Fruit fly (Drosophila melanogaster) whole organism, embryonic: ENCODE results near the gene MAPk-Ak2.

Source experiments
- CG10267 ChIP-seq: fragments of 200-800 bp; sonication (Bioruptor generic); optimal IDR thresholded peaks from 2 replicates; lab custom pipeline; 2018; ENCODE audit warnings: missing biosample characterization, mild to moderate bottlenecking, missing genetic modification characterization, moderate library complexity
- CG10565 ChIP-seq: fragments of 200-800 bp; sonication (Bioruptor generic); optimal IDR thresholded peaks from 3 replicates; lab custom pipeline; 2016; ENCODE audit warnings: missing biosample characterization, mild to moderate bottlenecking, missing genetic modification characterization
- CG10654 ChIP-seq: fragments of 200-800 bp; sonication (Bioruptor generic); optimal IDR thresholded peaks from 2 replicates; lab custom pipeline; 2016; ENCODE audit warnings: missing biosample characterization, missing genetic modification characterization
- CG11456 ChIP-seq: fragments of 200-800 bp; sonication (Bioruptor generic); IDR thresholded peaks from 3 replicates; pipeline ENCODE4 v1.3.6; 2022; ENCODE audit warnings: missing biosample characterization, missing genetic modification characterization
- CG12942 ChIP-seq: fragments of 200-800 bp; sonication (Bioruptor generic); optimal IDR thresholded peaks from 3 replicates; lab custom pipeline; 2016; ENCODE audit warnings: missing biosample characterization, missing genetic modification characterization
- CG15269 ChIP-seq: fragments of 200-800 bp; sonication (Bioruptor generic); optimal IDR thresholded peaks from 2 replicates; lab custom pipeline; 2018; ENCODE audit warnings: missing biosample characterization, mild to moderate bottlenecking, missing genetic modification characterization, moderate library complexity
- CG15479 ChIP-seq: fragments of 200-800 bp; sonication (Bioruptor generic); optimal IDR thresholded peaks from 3 replicates; lab custom pipeline; 2019; ENCODE audit warnings: missing biosample characterization, mild to moderate bottlenecking, missing genetic modification characterization, moderate library complexity
- CG16779 ChIP-seq: fragments of 200-800 bp; sonication (Bioruptor generic); IDR thresholded peaks from 2 replicates; pipeline ENCODE4 v1.3.6; 2022; ENCODE audit warnings: missing biosample characterization, missing genetic modification characterization
- CG17186 ChIP-seq: fragments of 200-800 bp; sonication (Bioruptor generic); optimal IDR thresholded peaks from 3 replicates; lab custom pipeline; 2017; ENCODE audit warnings: missing biosample characterization, missing genetic modification reagents, missing genetic modification characterization
- CG17359 ChIP-seq: fragments of 200-800 bp; sonication (Bioruptor generic); optimal IDR thresholded peaks from 3 replicates; lab custom pipeline; 2018; ENCODE audit warnings: missing biosample characterization, mild to moderate bottlenecking, missing genetic modification characterization, moderate library complexity
- CG17829 ChIP-seq: fragments of 200-800 bp; optimal IDR thresholded peaks from 2 replicates; lab custom pipeline; 2019; ENCODE audit warnings: missing biosample characterization, mild to moderate bottlenecking, missing genetic modification characterization, moderate library complexity
- CG17912 ChIP-seq: fragments of 200-800 bp; sonication (Bioruptor generic); optimal IDR thresholded peaks from 2 replicates; lab custom pipeline; 2018; ENCODE audit warnings: missing biosample characterization, mild to moderate bottlenecking, missing genetic modification characterization
- CG18599 ChIP-seq: fragments of 200-800 bp; sonication (Bioruptor generic); optimal IDR thresholded peaks from 3 replicates; lab custom pipeline; 2017; ENCODE audit warnings: missing biosample characterization, missing genetic modification characterization, mild to moderate bottlenecking, moderate library complexity, missing genetic modification reagents
- CG32767 ChIP-seq: fragments of 200-800 bp; sonication (Bioruptor generic); IDR thresholded peaks from 2 replicates; pipeline ENCODE4 v1.3.6; 2022; ENCODE audit warnings: missing biosample characterization, missing genetic modification characterization
- CG3407 ChIP-seq: fragments of 200-800 bp; sonication (Bioruptor generic); optimal IDR thresholded peaks from 2 replicates; lab custom pipeline; 2018; ENCODE audit warnings: missing biosample characterization, mild to moderate bottlenecking, missing genetic modification characterization
- CG34422 ChIP-seq: fragments of 200-800 bp; sonication (Bioruptor generic); IDR thresholded peaks from 3 replicates; pipeline ENCODE4 v1.3.6; 2022; ENCODE audit warnings: missing biosample characterization, missing genetic modification characterization
- CG3995 ChIP-seq: fragments of 200-800 bp; sonication (Bioruptor generic); optimal IDR thresholded peaks from 3 replicates; lab custom pipeline; 2016; ENCODE audit warnings: missing biosample characterization, missing genetic modification characterization
- CG4820 ChIP-seq: fragments of 200-800 bp; sonication (Bioruptor generic); optimal IDR thresholded peaks from 3 replicates; lab custom pipeline; 2016; ENCODE audit warnings: missing biosample characterization, missing genetic modification characterization
- CG5953 ChIP-seq: fragments of 200-800 bp; sonication (Bioruptor generic); IDR thresholded peaks from 2 replicates; pipeline ENCODE4 v1.3.6; 2022; ENCODE audit warnings: missing biosample characterization, missing genetic modification characterization
- CG6683 ChIP-seq: fragments of 200-800 bp; sonication (Bioruptor generic); optimal IDR thresholded peaks from 2 replicates; lab custom pipeline; 2017; ENCODE audit warnings: missing biosample characterization, mild to moderate bottlenecking, missing genetic modification characterization, missing genetic modification reagents
- CG8290 ChIP-seq, 3 experiments: fragments of 200-800 bp; sonication (Bioruptor generic); optimal IDR thresholded peaks; 2 replicates each; lab custom pipeline; 2016 to 2019; ENCODE audit warnings: missing biosample characterization in 3 of 3, missing genetic modification characterization in 3 of 3, mild to moderate bottlenecking in 2 of 3, moderate library complexity in 1 of 3
- D ChIP-seq, 2 experiments: fragments of 200-800 bp in 1 of 2; fragments of >200 bp in 1 of 2; sonication (Bioruptor generic) in 1 of 2; optimal IDR thresholded peaks; 2 replicates in 1 of 2; 3 replicates in 1 of 2; lab custom pipeline; 2017; ENCODE audit warnings: mild to moderate bottlenecking in 1 of 2, missing biosample characterization in 1 of 2, missing genetic modification characterization in 1 of 2, missing genetic modification reagents in 1 of 2
- E2f1 ChIP-seq: fragments of 200-800 bp; sonication (Bioruptor generic); IDR thresholded peaks from 2 replicates; pipeline ENCODE4 v1.3.6; 2022; ENCODE audit warnings: missing biosample characterization, missing genetic modification characterization
- HHEX ChIP-seq: fragments of 200-800 bp; sonication (Bioruptor generic); optimal IDR thresholded peaks from 3 replicates; lab custom pipeline; 2017; ENCODE audit warnings: missing biosample characterization, mild to moderate bottlenecking, missing genetic modification characterization, missing genetic modification reagents
- Hsf ChIP-seq: fragments of 200-800 bp; sonication (Bioruptor generic); optimal IDR thresholded peaks from 3 replicates; lab custom pipeline; 2016; ENCODE audit warnings: missing biosample characterization, missing genetic modification characterization
- Lim3 ChIP-seq: fragments of 200-800 bp; sonication (Bioruptor generic); IDR thresholded peaks from 2 replicates; pipeline ENCODE4 v1.3.6; 2022; ENCODE audit warnings: missing biosample characterization, missing genetic modification characterization
- MESR4 ChIP-seq: fragments of 200-800 bp; sonication (Bioruptor generic); optimal IDR thresholded peaks from 2 replicates; lab custom pipeline; 2018; ENCODE audit warnings: missing biosample characterization, mild to moderate bottlenecking, missing genetic modification characterization, moderate library complexity
- PHDP ChIP-seq: fragments of 200-800 bp; sonication (Bioruptor generic); optimal IDR thresholded peaks from 3 replicates; lab custom pipeline; 2018; ENCODE audit warnings: missing biosample characterization, mild to moderate bottlenecking, missing genetic modification characterization, moderate library complexity
- Sin3A ChIP-seq: fragments of >200 bp; optimal IDR thresholded peaks from 2 replicates; lab custom pipeline; 2018
- Sox102F ChIP-seq: fragments of 200-800 bp; sonication (Bioruptor generic); optimal IDR thresholded peaks from 2 replicates; lab custom pipeline; 2018; ENCODE audit warnings: missing biosample characterization, mild to moderate bottlenecking, missing genetic modification characterization, moderate library complexity
- Spps ChIP-seq: fragments of 200-800 bp; sonication (Bioruptor generic); optimal IDR thresholded peaks from 2 replicates; lab custom pipeline; 2018; ENCODE audit warnings: missing biosample characterization, mild to moderate bottlenecking, missing genetic modification characterization
- TFAM ChIP-seq: fragments of 200-800 bp; sonication (Bioruptor generic); optimal IDR thresholded peaks from 2 replicates; lab custom pipeline; 2017; ENCODE audit warnings: missing biosample characterization, missing genetic modification characterization, inconsistent platforms
- ato ChIP-seq: fragments of 200-800 bp; sonication (Bioruptor generic); IDR thresholded peaks from 2 replicates; pipeline ENCODE4 v1.3.6; 2022; ENCODE audit warnings: missing biosample characterization, missing genetic modification characterization; ENCODE audit not compliant: partially characterized antibody
- az2 ChIP-seq: fragments of 200-800 bp; sonication (Bioruptor generic); optimal IDR thresholded peaks from 3 replicates; lab custom pipeline; 2016; ENCODE audit warnings: missing biosample characterization, missing genetic modification characterization
- bowl ChIP-seq: fragments of 200-800 bp; sonication (Bioruptor generic); IDR thresholded peaks from 2 replicates; pipeline ENCODE4 v1.3.6; 2022; ENCODE audit warnings: missing biosample characterization, missing genetic modification characterization
- cad ChIP-seq: fragments of >200 bp; optimal IDR thresholded peaks from 2 replicates; lab custom pipeline; 2017; ENCODE audit warnings: missing biosample characterization, missing genetic modification characterization
- ci ChIP-seq: fragments of 200-800 bp; sonication (Bioruptor generic); IDR thresholded peaks from 3 replicates; pipeline ENCODE4 v1.3.6; 2022; ENCODE audit warnings: missing biosample characterization, missing genetic modification characterization
- crol ChIP-seq: fragments of 200-800 bp; sonication (Bioruptor generic); IDR thresholded peaks from 2 replicates; pipeline ENCODE4 v1.3.6; 2022; ENCODE audit warnings: missing biosample characterization, missing genetic modification characterization
- dpn ChIP-seq, 2 experiments: fragments of 200-800 bp; sonication (Bioruptor generic); optimal IDR thresholded peaks; 3 replicates each; lab custom pipeline; 2016; ENCODE audit warnings: missing biosample characterization in 2 of 2, missing genetic modification characterization in 2 of 2
- lbe ChIP-seq: fragments of 200-800 bp; sonication (Bioruptor generic); optimal IDR thresholded peaks from 2 replicates; lab custom pipeline; 2016; ENCODE audit warnings: missing biosample characterization, mild to moderate bottlenecking, missing genetic modification characterization
- lmd ChIP-seq: fragments of 200-800 bp; sonication (Bioruptor generic); IDR thresholded peaks from 2 replicates; pipeline ENCODE4 v1.3.6; 2022; ENCODE audit warnings: missing biosample characterization, missing genetic modification characterization
- nom ChIP-seq: fragments of 200-800 bp; sonication (Bioruptor generic); optimal IDR thresholded peaks from 2 replicates; lab custom pipeline; 2017; ENCODE audit warnings: missing biosample characterization, missing genetic modification characterization, mild to moderate bottlenecking, moderate library complexity, missing genetic modification reagents
- oc ChIP-seq: fragments of 200-800 bp; sonication (Bioruptor generic); optimal IDR thresholded peaks from 2 replicates; lab custom pipeline; 2018; ENCODE audit warnings: missing biosample characterization, mild to moderate bottlenecking, missing genetic modification characterization, moderate library complexity
- org-1 ChIP-seq: fragments of 200-800 bp; sonication (Bioruptor generic); optimal IDR thresholded peaks from 2 replicates; lab custom pipeline; 2017; ENCODE audit warnings: missing biosample characterization, missing genetic modification characterization
- repo ChIP-seq: fragments of 200-800 bp; sonication (Bioruptor generic); optimal IDR thresholded peaks from 2 replicates; lab custom pipeline; 2016; ENCODE audit warnings: missing biosample characterization, missing genetic modification characterization
- sim ChIP-seq: fragments of 200-800 bp; sonication (Bioruptor generic); IDR thresholded peaks from 2 replicates; pipeline ENCODE4 v1.3.6; 2022; ENCODE audit warnings: missing biosample characterization, missing genetic modification characterization
- so ChIP-seq: fragments of 200-800 bp; sonication (Bioruptor generic); IDR thresholded peaks from 3 replicates; pipeline ENCODE4 v1.3.6; 2022; ENCODE audit warnings: missing biosample characterization, missing genetic modification characterization
- sr ChIP-seq: fragments of 200-800 bp; sonication (Bioruptor generic); IDR thresholded peaks from 3 replicates; pipeline ENCODE4 v1.3.6; 2022; ENCODE audit warnings: missing biosample characterization, missing genetic modification characterization
- twi ChIP-seq: fragments of 200-800 bp; optimal IDR thresholded peaks from 2 replicates; lab custom pipeline; 2019; ENCODE audit warnings: missing biosample characterization, mild to moderate bottlenecking, missing genetic modification characterization, moderate library complexity
- vfl ChIP-seq: fragments of 200-800 bp; sonication (Bioruptor generic); optimal IDR thresholded peaks from 2 replicates; lab custom pipeline; 2016; ENCODE audit warnings: missing biosample characterization, missing genetic modification characterization

Gene MAPk-Ak2

dm6 chrX:5724744-5725185, 39.2 kb downstream of the MAPk-Ak2 start (continued):
- peak; percentile 57 for TF ChIP-seq Hsf (GFP tag; lab: Kevin White, UChicago)
- peak; percentile 43 for TF ChIP-seq az2 (GFP tag; lab: Kevin White, UChicago)
- peak; percentile 32 to 46 for TF ChIP-seq dpn (GFP tag; optimal IDR thresholded peaks at IDR 0.05; lab: Kevin White, UChicago)
- TF ChIP-seq CG5953 (GFP tag; lab: Robert Waterston, UW): peak; percentile 72; the same call in 1 of the 2 replicates
- TF ChIP-seq CG12942: no peak
- TF ChIP-seq E2f1: 0 out of 2 replicates have a peak, but pooled peaks have one; percentile 25
- peak; percentile 82 for TF ChIP-seq CG3407 (GFP tag; lab: Kevin White, UChicago)
- no peak for TF ChIP-seq CG6683 (GFP tag; lab: Kevin White, UChicago)
- TF ChIP-seq CG15479 (GFP tag; lab: Kevin White, UChicago): no peak
- no peak for TF ChIP-seq CG10267 (tag; lab: Kevin White, UChicago)
- TF ChIP-seq CG18599 (GFP tag; lab: Kevin White, UChicago): no peak
- no peak for TF ChIP-seq CG17912 (GFP tag; lab: Kevin White, UChicago)
- TF ChIP-seq CG17829 (tag; lab: Kevin White, UChicago): peak; percentile 17
- peak; percentile 43; the same call in 1 of the 3 replicates for TF ChIP-seq so (GFP tag; lab: Robert Waterston, UW)
- TF ChIP-seq CG32767 (GFP tag; lab: Robert Waterston, UW): no peak
- no peak for TF ChIP-seq CG10565
- peak; percentile 27 for TF ChIP-seq Spps (tag; lab: Kevin White, UChicago)
- peak; percentile 33 for TF ChIP-seq CG15269 (tag; lab: Kevin White, UChicago)
- TF ChIP-seq CG16779 (GFP tag; lab: Robert Waterston, UW): no peak
- peak; percentile 6; the same call in 1 of the 3 replicates for TF ChIP-seq CG11456
- TF ChIP-seq CG8290 (GFP tag; optimal IDR thresholded peaks at IDR 0.05; lab: Kevin White, UChicago): no peak
- TF ChIP-seq CG8290 (tag; optimal IDR thresholded peaks at IDR 0.05; lab: Kevin White, UChicago): peak in 1 of 2 experiments; percentile 76
- TF ChIP-seq ci (GFP tag; lab: Robert Waterston, UW): peak; percentile 72
- no peak for TF ChIP-seq vfl (GFP tag; lab: Kevin White, UChicago)
- peak; percentile 23 for TF ChIP-seq CG4820 (GFP tag; lab: Kevin White, UChicago)
- no peak for TF ChIP-seq nom
- TF ChIP-seq lbe (GFP tag; lab: Kevin White, UChicago): no peak
- TF ChIP-seq ato (GFP tag; lab: Robert Waterston, UW): no peak
- peak; percentile 71 for TF ChIP-seq Sox102F (GFP tag; lab: Kevin White, UChicago)
- TF ChIP-seq org-1 (GFP tag; lab: Kevin White, UChicago): peak; percentile 46
- no peak for TF ChIP-seq TFAM (GFP tag; lab: Kevin White, UChicago)
- peak; percentile 64 for TF ChIP-seq CG17359 (tag; lab: Kevin White, UChicago)
- TF ChIP-seq cad (GFP tag; lab: Kevin White, UChicago): no peak
- TF ChIP-seq MESR4 (GFP tag; lab: Kevin White, UChicago): no peak
- TF ChIP-seq CG34422 (GFP tag; lab: Robert Waterston, UW): peak; percentile 24; the same call in 1 of the 3 replicates
- peak; percentile 48 for TF ChIP-seq CG10654 (GFP tag; lab: Kevin White, UChicago)
- TF ChIP-seq Lim3: no peak
- peak; percentile 18 for TF ChIP-seq repo (GFP tag; lab: Kevin White, UChicago)
- TF ChIP-seq sr (GFP tag; lab: Robert Waterston, UW): no peak
- TF ChIP-seq CG17186: peak; percentile 42
- no peak for TF ChIP-seq bowl (GFP tag; lab: Robert Waterston, UW)
- TF ChIP-seq Sin3A (lab: Kevin White, UChicago): no peak
- no peak for TF ChIP-seq CG3995 (GFP tag; lab: Kevin White, UChicago)
- TF ChIP-seq crol (GFP tag; lab: Robert Waterston, UW): no peak
- TF ChIP-seq lmd: peak; percentile 64
- peak; percentile 28 for TF ChIP-seq HHEX (GFP tag; lab: Kevin White, UChicago)
- no peak for TF ChIP-seq D (optimal IDR thresholded peaks at IDR 0.05; lab: Kevin White, UChicago)
- peak; percentile 62 for TF ChIP-seq D (GFP tag; optimal IDR thresholded peaks at IDR 0.05; lab: Kevin White, UChicago)
- TF ChIP-seq sim (GFP tag; lab: Robert Waterston, UW): no peak
- no peak for TF ChIP-seq oc (tag; lab: Kevin White, UChicago)
- TF ChIP-seq PHDP: peak; percentile 63
- TF ChIP-seq twi (tag; lab: Kevin White, UChicago): no peak
